Worm (Caenorhabditis elegans): ENCODE results near the gene C31B8.16.

C31B8.16 gene

ce11 chrV:2929753-2930152, at the start of gene C31B8.16:
C31B8.16 (plus strand) TSS chrV:2930053.
- no peak for TF ChIP-seq unc-62 (GFP tag; optimal IDR thresholded peaks at IDR 0.05)

- no peak for TF ChIP-seq unc-62 (GFP tag; optimal IDR thresholded peaks at IDR 0.05)
These were observed 49.5 kb upstream of the C31B8.16 start for ce11 chrV:2880356-2880755.

- TF ChIP-seq unc-62 (GFP tag; optimal IDR thresholded peaks at IDR 0.05) = no peak
These were observed 48.8 kb upstream of the C31B8.16 start, which contains the start of gene ifc-1 for ce11 chrV:2881016-2881415. ifc-1 (plus strand) TSS chrV:2881393.

ce11 chrV:2881565-2881964, 48.3 kb upstream of the C31B8.16 start:
- TF ChIP-seq unc-62 (GFP tag; optimal IDR thresholded peaks at IDR 0.05) = no peak

- no peak for TF ChIP-seq unc-62 (GFP tag; optimal IDR thresholded peaks at IDR 0.05)
These were observed 46.8 kb upstream of the C31B8.16 start for ce11 chrV:2883097-2883496.

ce11 chrV:2884411-2884810, 45.4 kb upstream of the C31B8.16 start, which contains the start of gene sre-24:
sre-24 (plus strand) TSS chrV:2884711.
- TF ChIP-seq unc-62 (GFP tag; optimal IDR thresholded peaks at IDR 0.05) = no peak

ce11 chrV:2888265-2888664, 41.6 kb upstream of the C31B8.16 start:
- TF ChIP-seq unc-62 (GFP tag; optimal IDR thresholded peaks at IDR 0.05) = no peak

ce11 chrV:2888681-2889080, 41.2 kb upstream of the C31B8.16 start, which contains the start of gene srw-4:
srw-4 (minus strand) TSS chrV:2888781.
- no peak for TF ChIP-seq unc-62 (GFP tag; optimal IDR thresholded peaks at IDR 0.05)

ce11 chrV:2891927-2892326, 37.9 kb upstream of the C31B8.16 start, which contains the start of gene F37B4.15:
F37B4.15 (plus strand) TSS chrV:2892227.
- TF ChIP-seq unc-62 (GFP tag; optimal IDR thresholded peaks at IDR 0.05) = no peak

- no peak for TF ChIP-seq unc-62 (GFP tag; optimal IDR thresholded peaks at IDR 0.05)
These were observed 36.9 kb upstream of the C31B8.16 start, which contains the start of gene srh-127 for ce11 chrV:2892976-2893375. srh-127 (plus strand) TSS chrV:2893276.

ce11 chrV:2896198-2896660, 33.6 kb upstream of the C31B8.16 start, which contains the start of gene pals-32:
pals-32 (plus strand) TSS chrV:2896610.
- no peak for TF ChIP-seq unc-62 (GFP tag; optimal IDR thresholded peaks at IDR 0.05)

- no peak for TF ChIP-seq unc-62 (GFP tag; optimal IDR thresholded peaks at IDR 0.05)
These were observed 30.0 kb upstream of the C31B8.16 start, which contains the start of gene str-46 for ce11 chrV:2899867-2900266. str-46 (minus strand) TSS chrV:2899967.

ce11 chrV:2903227-2903626, 26.6 kb upstream of the C31B8.16 start, which contains the start of gene C31B8.7:
C31B8.7 (minus strand) TSS chrV:2903327.
- TF ChIP-seq unc-62 (GFP tag; optimal IDR thresholded peaks at IDR 0.05) = no peak

ce11 chrV:2909525-2909924, 20.3 kb upstream of the C31B8.16 start, which contains the start of gene zmp-3:
zmp-3 (minus strand) TSS chrV:2909625.
- no peak for TF ChIP-seq unc-62 (GFP tag; optimal IDR thresholded peaks at IDR 0.05)

- no peak for TF ChIP-seq unc-62 (GFP tag; optimal IDR thresholded peaks at IDR 0.05)
These were observed 17.0 kb upstream of the C31B8.16 start, which contains the start of gene C31B8.9 for ce11 chrV:2912901-2913300. C31B8.9 (minus strand) TSS chrV:2913001.

- no peak for TF ChIP-seq unc-62 (GFP tag; optimal IDR thresholded peaks at IDR 0.05)
These were observed 15.9 kb upstream of the C31B8.16 start, which contains the start of gene srh-146 for ce11 chrV:2913948-2914347. srh-146 (plus strand) TSS chrV:2914248.

ce11 chrV:2920125-2920524, 9.7 kb upstream of the C31B8.16 start:
- no peak for TF ChIP-seq unc-62 (GFP tag; optimal IDR thresholded peaks at IDR 0.05)
